Comparison of ENCODE assay signal across 2 worm cellular contexts in the genomic region with DNA sequence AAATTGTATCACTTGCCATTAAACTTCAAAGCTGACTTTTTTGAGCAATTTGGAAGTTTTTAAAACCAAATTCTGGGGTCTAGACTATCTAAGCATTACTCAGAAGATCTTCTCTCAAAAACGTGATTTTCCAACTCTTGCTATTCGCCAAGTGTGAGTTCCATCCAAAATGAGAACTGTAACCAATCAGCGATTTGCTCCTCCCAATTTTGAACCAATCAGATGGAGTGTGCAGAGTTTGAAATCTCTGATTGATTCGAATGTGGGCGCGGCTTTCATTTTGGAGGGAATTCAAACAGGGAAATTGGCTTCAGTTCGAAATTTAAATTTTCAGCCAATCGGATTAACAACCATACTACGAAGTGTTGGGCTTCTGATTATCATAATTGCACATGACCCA.
TF ChIP-seq lines count a peak whose summit lies in the region.

No protein-coding gene starts in this region.

TF ChIP-seq in whole organism, L3 larva, 47 proteins besides CTCF, POLR2A, EP300 and RAD21:
- TF ChIP-seq mdl-1 (tag; optimal IDR thresholded peaks at IDR 0.05; lab: Kevin White, UChicago) (no peak), nfya-1 (tag; optimal IDR thresholded peaks at IDR 0.05; lab: Kevin White, UChicago; ENCODE audit: insufficient read depth) (peak; percentile 88)
TF ChIP-seq in whole organism, L3 larva: peak in this region for 1.

TF ChIP-seq in whole organism, late embryonic, 69 proteins besides CTCF, POLR2A, EP300 and RAD21:
- TF ChIP-seq F13H6.1 (tag; optimal IDR thresholded peaks at IDR 0.05; lab: Kevin White, UChicago): no peak
- no peak for TF ChIP-seq C38D4.7 (GFP tag; optimal IDR thresholded peaks at IDR 0.05; lab: Kevin White, UChicago)
- TF ChIP-seq pag-3 (tag; optimal IDR thresholded peaks at IDR 0.05; lab: Kevin White, UChicago; ENCODE audit: borderline replicate concordance): no peak
- peak; percentile 75 for TF ChIP-seq nfya-1 (tag; optimal IDR thresholded peaks at IDR 0.05; lab: Kevin White, UChicago)
- TF ChIP-seq nhr-11 (tag; optimal IDR thresholded peaks at IDR 0.05; lab: Kevin White, UChicago): no peak

Comparison
In these comparisons a context has a peak if more than half of its experiments do, and no peak if none do; other contexts are left out.
1. Of the 9 proteins assayed by ChIP-seq in both whole organism, late embryonic and whole organism, L3 larva: peak only in whole organism, late embryonic: none; only in whole organism, L3 larva: none; in both: nfya-1; in neither: 8.